Worm (Caenorhabditis elegans): ENCODE measurements around the gene dop-3.

DNA sequence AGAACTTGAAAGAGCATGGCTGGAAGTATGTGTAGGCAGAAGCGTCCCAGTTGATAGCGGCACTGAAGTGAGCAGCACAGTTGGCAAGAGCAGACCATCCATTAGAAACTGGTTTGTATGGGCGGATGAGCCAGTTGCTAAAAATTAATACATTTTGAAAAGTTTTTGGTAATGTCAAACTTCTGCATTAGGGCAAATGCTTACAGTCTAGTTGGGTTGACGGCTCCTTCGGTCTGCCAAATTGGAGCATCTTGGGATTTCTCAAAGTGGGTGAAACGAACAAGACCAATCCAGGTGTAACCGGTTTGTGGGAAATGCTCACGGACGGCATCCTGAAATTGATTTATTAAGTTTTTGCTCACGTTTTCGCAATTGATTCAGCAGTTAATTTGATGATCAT is 48.1 kb upstream of the dop-3 start:
- no peak for TF ChIP-seq him-1 (tag; optimal IDR thresholded peaks at IDR 0.05)
- TF ChIP-seq dao-5 (tag; optimal IDR thresholded peaks at IDR 0.05), result no peak
